Fruit fly (Drosophila melanogaster): ENCODE results near the gene jigr1.
A peak's percentile ranks its signal among the peaks of the same experiment; 100 is the strongest.

jigr1 gene

DNA sequence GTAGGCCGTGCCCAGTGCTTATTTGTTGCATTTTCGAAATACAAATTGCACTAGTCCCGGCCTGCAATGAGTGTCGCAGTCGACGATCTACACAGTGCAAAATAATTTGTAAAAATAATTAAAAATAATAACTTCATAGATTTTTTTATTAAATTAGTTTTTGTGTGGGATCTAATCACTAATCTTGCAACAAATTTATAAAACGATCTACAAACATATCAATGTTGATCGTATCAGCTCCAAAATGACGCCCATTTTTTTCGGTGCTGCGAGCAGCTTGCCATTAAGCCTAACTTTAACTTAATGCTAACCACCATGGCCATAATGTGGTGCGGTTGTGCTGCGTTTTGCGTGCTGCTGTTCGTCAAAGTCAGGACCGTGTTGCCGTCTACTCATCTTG is 13.8 kb downstream of the jigr1 start (continued):
- TF ChIP-seq tgo (GFP tag; IDR thresholded peaks at IDR 0.05): no peak
- TF ChIP-seq CG10147 (GFP tag; optimal IDR thresholded peaks at IDR 0.05): no peak
- peak; percentile 7 for TF ChIP-seq Fer3 (tag; optimal IDR thresholded peaks at IDR 0.05)
- no peak for TF ChIP-seq org-1 (GFP tag; optimal IDR thresholded peaks at IDR 0.05)
- TF ChIP-seq Jarid2 (GFP tag; optimal IDR thresholded peaks at IDR 0.05): no peak
- TF ChIP-seq tio (GFP tag; optimal IDR thresholded peaks at IDR 0.05): no peak
- TF ChIP-seq CG31224 (GFP tag; IDR thresholded peaks at IDR 0.05): 0 out of 2 replicates have a peak, but pooled peaks have one; percentile 21
- TF ChIP-seq HHEX (GFP tag; optimal IDR thresholded peaks at IDR 0.05): no peak
- TF ChIP-seq wdn (GFP tag; IDR thresholded peaks at IDR 0.05): 0 out of 2 replicates have a peak, but pooled peaks have one; percentile 12
- TF ChIP-seq sob (GFP tag; IDR thresholded peaks at IDR 0.05): 0 out of 2 replicates have a peak, but pooled peaks have one; percentile 12
- TF ChIP-seq shn (GFP tag; optimal IDR thresholded peaks at IDR 0.05): no peak
- TF ChIP-seq hkb (optimal IDR thresholded peaks at IDR 0.05): no peak
- TF ChIP-seq hkb (GFP tag; IDR thresholded peaks at IDR 0.05): peak; percentile 60
- TF ChIP-seq D19A (tag; optimal IDR thresholded peaks at IDR 0.05): no peak
- TF ChIP-seq CG4820 (GFP tag; optimal IDR thresholded peaks at IDR 0.05): no peak
- TF ChIP-seq Ets97D (GFP tag; optimal IDR thresholded peaks at IDR 0.05): no peak
- no peak for TF ChIP-seq CG8089 (GFP tag; optimal IDR thresholded peaks at IDR 0.05)
- peak; percentile 0 for TF ChIP-seq nmo (GFP tag; optimal IDR thresholded peaks at IDR 0.05)
- no peak for TF ChIP-seq toy (GFP tag; IDR thresholded peaks at IDR 0.05)
- TF ChIP-seq Taf1 (GFP tag; IDR thresholded peaks at IDR 0.05): no peak
- no peak for TF ChIP-seq Trl (optimal IDR thresholded peaks at IDR 0.05)
- TF ChIP-seq Trl (GFP tag; optimal IDR thresholded peaks at IDR 0.05): no peak
- no peak for TF ChIP-seq Usf (GFP tag; optimal IDR thresholded peaks at IDR 0.05)
- TF ChIP-seq CG1233 (GFP tag; optimal IDR thresholded peaks at IDR 0.05): no peak
- TF ChIP-seq pfk (GFP tag; optimal IDR thresholded peaks at IDR 0.05): no peak
- TF ChIP-seq CG7839 (tag; optimal IDR thresholded peaks at IDR 0.05): peak; percentile 14
- TF ChIP-seq C15 (GFP tag; IDR thresholded peaks at IDR 0.05): 0 out of 3 replicates have a peak, but pooled peaks have one; percentile 36
- TF ChIP-seq wek (GFP tag; optimal IDR thresholded peaks at IDR 0.05): no peak
- TF ChIP-seq ase (GFP tag; IDR thresholded peaks at IDR 0.05): no peak
- no peak for TF ChIP-seq CG11085 (GFP tag; IDR thresholded peaks at IDR 0.05)
- TF ChIP-seq Spps (tag; optimal IDR thresholded peaks at IDR 0.05): no peak
- no peak; the same call in 1 of the 2 replicates for TF ChIP-seq CG3847 (GFP tag; IDR thresholded peaks at IDR 0.05)
- no peak for TF ChIP-seq CG9797 (GFP tag; optimal IDR thresholded peaks at IDR 0.05)
- TF ChIP-seq Bdp1 (GFP tag; optimal IDR thresholded peaks at IDR 0.05): no peak
- no peak for TF ChIP-seq Abd-B (GFP tag; optimal IDR thresholded peaks at IDR 0.05)
- TF ChIP-seq Awh (GFP tag; IDR thresholded peaks at IDR 0.05): no peak
- no peak for TF ChIP-seq crp (GFP tag; optimal IDR thresholded peaks at IDR 0.05)
- 0 out of 2 replicates have a peak, but pooled peaks have one; percentile 36 for TF ChIP-seq Ptx1 (GFP tag; IDR thresholded peaks at IDR 0.05)
- TF ChIP-seq CG42726 (GFP tag; IDR thresholded peaks at IDR 0.05; ENCODE audit: partially characterized antibody): no peak
- no peak for TF ChIP-seq ro (GFP tag; IDR thresholded peaks at IDR 0.05)
- TF ChIP-seq Lim3 (GFP tag; IDR thresholded peaks at IDR 0.05): no peak
- no peak for TF ChIP-seq ssp (GFP tag; IDR thresholded peaks at IDR 0.05)
- TF ChIP-seq Max (GFP tag; optimal IDR thresholded peaks at IDR 0.05): no peak
- TF ChIP-seq ems (GFP tag; optimal IDR thresholded peaks at IDR 0.05): no peak
- TF ChIP-seq CG33213 (GFP tag; optimal IDR thresholded peaks at IDR 0.05): no peak
- TF ChIP-seq CTCF (GFP tag; optimal IDR thresholded peaks at IDR 0.05): no peak
- TF ChIP-seq lab (GFP tag; optimal IDR thresholded peaks at IDR 0.05): peak; percentile 32
- TF ChIP-seq Adf1 (GFP tag; IDR thresholded peaks at IDR 0.05): no peak
- TF ChIP-seq Elba2 (GFP tag; optimal IDR thresholded peaks at IDR 0.05): no peak
- TF ChIP-seq prd (optimal IDR thresholded peaks at IDR 0.05): no peak
- TF ChIP-seq prd (GFP tag; IDR thresholded peaks at IDR 0.05): peak; percentile 33; the same call in 2 of the 3 replicates
- TF ChIP-seq CG6254 (GFP tag; optimal IDR thresholded peaks at IDR 0.05): peak; percentile 2
- no peak for TF ChIP-seq CG10543 (GFP tag; optimal IDR thresholded peaks at IDR 0.05)
